Fruit fly (Drosophila melanogaster) whole organism, wandering third instar larva: ENCODE measurements around the gene CG11583.

Experiments
- Abd-B ChIP-seq: fragments of >200 bp; optimal IDR thresholded peaks from 2 replicates; lab custom pipeline; 2017; ENCODE audit warnings: missing biosample characterization, missing genetic modification characterization
- CG32264 ChIP-seq: fragments of 200-800 bp; sonication (Bioruptor generic); optimal IDR thresholded peaks from 2 replicates; lab custom pipeline; 2016; ENCODE audit warnings: missing biosample characterization, missing genetic modification characterization
- CG9705 ChIP-seq: fragments of 200-800 bp; sonication (Bioruptor generic); optimal IDR thresholded peaks from 2 replicates; lab custom pipeline; 2018; ENCODE audit warnings: missing biosample characterization, mild to moderate bottlenecking, missing genetic modification characterization
- CrebA ChIP-seq: fragments of 200-800 bp; sonication (Bioruptor generic); optimal IDR thresholded peaks from 2 replicates; lab custom pipeline; 2016; ENCODE audit warnings: missing biosample characterization, mild to moderate bottlenecking, missing genetic modification characterization, borderline replicate concordance
- Dfd ChIP-seq: fragments of >200 bp; optimal IDR thresholded peaks from 2 replicates; lab custom pipeline; 2017; ENCODE audit warnings: missing biosample characterization, missing genetic modification characterization
- Dif ChIP-seq: fragments of 200-275, 200-300 bp; sonication (Bioruptor generic); optimal IDR thresholded peaks from 2 replicates; lab custom pipeline; 2018; ENCODE audit warnings: missing biosample characterization, missing genetic modification characterization; ENCODE audit not compliant: partially characterized antibody
- GATAd ChIP-seq: sonication (Bioruptor generic); optimal IDR thresholded peaks from 2 replicates; lab custom pipeline; 2016; ENCODE audit warnings: missing biosample characterization, missing genetic modification characterization
- HLH106 ChIP-seq: fragments of 200-800 bp; optimal IDR thresholded peaks from 3 replicates; lab custom pipeline; 2019; ENCODE audit warnings: missing biosample characterization, mild to moderate bottlenecking, missing genetic modification characterization, moderate library complexity
- Hnf4 ChIP-seq: fragments of 200-800 bp; sonication (Bioruptor generic); optimal IDR thresholded peaks from 2 replicates; lab custom pipeline; 2016; ENCODE audit warnings: missing biosample characterization, mild to moderate bottlenecking, missing genetic modification characterization
- Hr78 ChIP-seq: fragments of >200 bp; optimal IDR thresholded peaks from 2 replicates; lab custom pipeline; 2017; ENCODE audit warnings: missing biosample characterization, missing genetic modification characterization
- Hr83 ChIP-seq: fragments of 200-300 bp; sonication (Bioruptor generic); optimal IDR thresholded peaks from 2 replicates; lab custom pipeline; 2016; ENCODE audit warnings: missing biosample characterization, mild to moderate bottlenecking, missing genetic modification characterization, moderate library complexity; ENCODE audit not compliant: poor library complexity, severe bottlenecking
- Jra ChIP-seq: sonication (Bioruptor generic); optimal IDR thresholded peaks from 2 replicates; lab custom pipeline; 2016; ENCODE audit warnings: missing biosample characterization, missing genetic modification characterization
- Mio ChIP-seq: sonication (Bioruptor generic); optimal IDR thresholded peaks from 2 replicates; lab custom pipeline; 2016; ENCODE audit warnings: missing biosample characterization, missing genetic modification characterization
- Myc ChIP-seq: fragments of >200 bp; optimal IDR thresholded peaks from 2 replicates; lab custom pipeline; 2017
- N ChIP-seq: fragments of >200 bp; optimal IDR thresholded peaks from 2 replicates; lab custom pipeline; 2018; ENCODE audit warnings: missing biosample characterization, missing external identifiers, missing genetic modification characterization
- OdsH ChIP-seq: fragments of 200-800 bp; sonication (Bioruptor generic); optimal IDR thresholded peaks from 2 replicates; lab custom pipeline; 2016; ENCODE audit warnings: missing biosample characterization, mild to moderate bottlenecking, missing genetic modification characterization
- Rel ChIP-seq, 2 experiments: fragments of 200-800 bp; sonication (Bioruptor generic) in 1 of 2; optimal IDR thresholded peaks; 2 replicates in 1 of 2; 3 replicates in 1 of 2; lab custom pipeline; 2016 to 2019; ENCODE audit warnings: mild to moderate bottlenecking in 2 of 2, missing biosample characterization in 2 of 2, missing genetic modification characterization in 2 of 2, moderate library complexity in 1 of 2
- Sp1 ChIP-seq: fragments of 200-800 bp; sonication (Bioruptor generic); optimal IDR thresholded peaks from 3 replicates; lab custom pipeline; 2019; ENCODE audit warnings: missing biosample characterization, mild to moderate bottlenecking, missing genetic modification characterization, moderate library complexity
- Vsx2 ChIP-seq: fragments of 200-300, 225-300 bp; sonication (Bioruptor generic); optimal IDR thresholded peaks from 2 replicates; lab custom pipeline; 2018; ENCODE audit warnings: missing biosample characterization, missing genetic modification characterization; ENCODE audit not compliant: partially characterized antibody
- br ChIP-seq: fragments of 200-800 bp; sonication (Bioruptor generic); optimal IDR thresholded peaks from 2 replicates; lab custom pipeline; 2016; ENCODE audit warnings: missing biosample characterization, missing genetic modification characterization
- brk ChIP-seq: fragments of 200-800 bp; sonication (Bioruptor generic); optimal IDR thresholded peaks from 2 replicates; lab custom pipeline; 2016; ENCODE audit warnings: missing biosample characterization, mild to moderate bottlenecking, missing genetic modification characterization
- dl ChIP-seq, 2 experiments: fragments of 175-275, 200-275 bp in 1 of 2; fragments of 200-275 bp in 1 of 2; sonication (Bioruptor generic); optimal IDR thresholded peaks; lab custom pipeline; 2018; ENCODE audit warnings: mild to moderate bottlenecking in 2 of 2, missing biosample characterization in 2 of 2, missing genetic modification characterization in 2 of 2, moderate library complexity in 2 of 2; ENCODE audit not compliant: partially characterized antibody in 2 of 2, insufficient read depth in 1 of 2
- dmrt93B ChIP-seq: fragments of 200-800 bp; sonication (Bioruptor generic); optimal IDR thresholded peaks from 2 replicates; lab custom pipeline; 2018; ENCODE audit warnings: missing biosample characterization, mild to moderate bottlenecking, missing genetic modification characterization
- dsf ChIP-seq: sonication (Bioruptor generic); optimal IDR thresholded peaks from 2 replicates; lab custom pipeline; 2016; ENCODE audit warnings: missing biosample characterization, missing genetic modification characterization, borderline replicate concordance
- ey ChIP-seq: fragments of 200-800 bp; sonication (Bioruptor generic); optimal IDR thresholded peaks from 2 replicates; lab custom pipeline; 2016; ENCODE audit warnings: missing biosample characterization, missing genetic modification characterization
- foxo ChIP-seq, 2 experiments: fragments of 200-800 bp; sonication (Bioruptor generic); optimal IDR thresholded peaks; 2 replicates in 1 of 2; 3 replicates in 1 of 2; lab custom pipeline; 2016 to 2017; ENCODE audit warnings: missing biosample characterization in 2 of 2, missing genetic modification characterization in 2 of 2
- fru ChIP-seq: fragments of 200-800 bp; sonication (Bioruptor generic); optimal IDR thresholded peaks from 3 replicates; lab custom pipeline; 2016; ENCODE audit warnings: missing biosample characterization, mild to moderate bottlenecking, missing genetic modification characterization
- h ChIP-seq: fragments of 200-800 bp; sonication (Bioruptor generic); optimal IDR thresholded peaks from 3 replicates; lab custom pipeline; 2016; ENCODE audit warnings: missing biosample characterization, mild to moderate bottlenecking, missing genetic modification characterization
- jim ChIP-seq: fragments of 175-275, 200-325 bp; sonication (Bioruptor generic); optimal IDR thresholded peaks from 2 replicates; lab custom pipeline; 2016; ENCODE audit warnings: missing biosample characterization, mild to moderate bottlenecking, missing genetic modification characterization
- lola ChIP-seq: fragments of >200 bp; optimal IDR thresholded peaks from 2 replicates; lab custom pipeline; 2017; ENCODE audit warnings: missing biosample characterization, missing genetic modification characterization
- pan ChIP-seq: fragments of >200 bp; optimal IDR thresholded peaks from 2 replicates; lab custom pipeline; 2017
- psq ChIP-seq: fragments of 200-800 bp; sonication (Bioruptor generic); optimal IDR thresholded peaks from 3 replicates; lab custom pipeline; 2017; ENCODE audit warnings: missing biosample characterization, mild to moderate bottlenecking, missing genetic modification characterization, moderate library complexity
- rgr ChIP-seq: fragments of 200-800 bp; sonication (Bioruptor generic); optimal IDR thresholded peaks from 3 replicates; lab custom pipeline; 2016; ENCODE audit warnings: missing biosample characterization, mild to moderate bottlenecking, missing genetic modification characterization
- sage ChIP-seq: fragments of 200-800 bp; sonication (Bioruptor generic); optimal IDR thresholded peaks from 2 replicates; lab custom pipeline; 2016; ENCODE audit warnings: missing biosample characterization, mild to moderate bottlenecking, missing genetic modification characterization
- sv ChIP-seq: fragments of 200-800 bp; sonication (Bioruptor generic); optimal IDR thresholded peaks from 3 replicates; lab custom pipeline; 2016; ENCODE audit warnings: missing biosample characterization, missing genetic modification characterization
- tai ChIP-seq: sonication (Bioruptor generic); optimal IDR thresholded peaks from 2 replicates; lab custom pipeline; 2016; ENCODE audit warnings: missing biosample characterization, missing genetic modification characterization
- usp ChIP-seq: fragments of >200 bp; optimal IDR thresholded peaks from 2 replicates; lab custom pipeline; 2017; ENCODE audit warnings: missing biosample characterization, missing genetic modification characterization
- woc ChIP-seq: sonication (Bioruptor generic); optimal IDR thresholded peaks from 2 replicates; lab custom pipeline; 2016; ENCODE audit warnings: missing biosample characterization, mild to moderate bottlenecking, missing genetic modification characterization

Gene CG11583

DNA sequence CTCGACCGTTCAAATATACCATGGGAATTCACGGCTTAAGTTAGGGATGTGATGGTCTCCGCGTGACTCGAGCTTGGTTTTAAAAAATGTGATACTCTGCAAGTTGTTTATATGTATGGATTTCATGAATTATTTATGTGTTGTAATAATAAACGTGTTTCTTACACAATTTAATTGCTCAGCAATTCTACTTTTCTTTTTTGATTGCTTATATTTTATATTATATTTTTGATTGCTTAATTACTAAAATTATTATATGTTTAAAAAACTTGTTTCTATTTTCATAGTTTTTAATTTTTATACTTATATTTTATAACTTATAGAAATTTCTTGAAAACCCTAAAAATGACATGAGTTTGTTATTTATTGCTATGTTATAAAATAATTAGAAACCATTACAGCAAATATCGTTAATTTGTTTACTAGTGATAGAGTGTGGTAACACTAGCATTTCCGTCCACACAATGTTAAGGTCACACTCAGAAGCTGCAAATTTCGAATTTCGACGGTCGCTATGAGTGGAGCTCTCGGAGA lies 28.2 kb downstream of the CG11583 start, which contains the start of the genes ago and CG1265:
TSS of gene ago (minus strand) at position 6 of the 534 bp plus-strand sequence.
TSS of gene CG1265 (plus strand) at position 476 of the 534 bp plus-strand sequence.
- peak; percentile 32 for TF ChIP-seq CG9705 (GFP tag; lab: Kevin White, UChicago)
- peak; percentile 29 for TF ChIP-seq OdsH (GFP tag; lab: Kevin White, UChicago)
- TF ChIP-seq Vsx2 (GFP tag; lab: Kevin White, UChicago): no peak
- TF ChIP-seq sage (GFP tag; lab: Kevin White, UChicago): no peak
- TF ChIP-seq rgr (GFP tag; lab: Kevin White, UChicago): peak; percentile 15
- no peak for TF ChIP-seq jim (GFP tag; lab: Kevin White, UChicago)
- TF ChIP-seq Hr83 (GFP tag; lab: Kevin White, UChicago): peak; percentile 2
- no peak for TF ChIP-seq usp (GFP tag; lab: Kevin White, UChicago)
- TF ChIP-seq Dif (GFP tag; lab: Kevin White, UChicago): no peak
- no peak for TF ChIP-seq Jra
- peak; percentile 9 for TF ChIP-seq psq
- no peak for TF ChIP-seq Dfd (GFP tag; lab: Kevin White, UChicago)
- peak in 1 of 2 experiments; percentile 36 for TF ChIP-seq foxo (GFP tag; optimal IDR thresholded peaks at IDR 0.05; lab: Kevin White, UChicago)
- TF ChIP-seq h: peak; percentile 29
- TF ChIP-seq Myc (lab: Kevin White, UChicago): peak; percentile 1
- TF ChIP-seq Hr78: no peak
- TF ChIP-seq br (GFP tag; lab: Kevin White, UChicago): no peak
- peak; percentile 22 for TF ChIP-seq woc (GFP tag; lab: Kevin White, UChicago)
- no peak for TF ChIP-seq pan
- TF ChIP-seq N (GFP tag; lab: Kevin White, UChicago): no peak
- peak; percentile 62 for TF ChIP-seq HLH106
- no peak for TF ChIP-seq Mio (GFP tag; lab: Kevin White, UChicago)
- peak; percentile 60 for TF ChIP-seq Sp1 (GFP tag; lab: Kevin White, UChicago)
- peak; percentile 12 for TF ChIP-seq Hnf4
- TF ChIP-seq fru: no peak
- TF ChIP-seq lola (GFP tag; lab: Kevin White, UChicago): no peak
- TF ChIP-seq Rel (GFP tag; optimal IDR thresholded peaks at IDR 0.05; lab: Kevin White, UChicago): no peak
- no peak for TF ChIP-seq Rel (tag; optimal IDR thresholded peaks at IDR 0.05; lab: Kevin White, UChicago)
- TF ChIP-seq CG32264: no peak
- TF ChIP-seq ey: no peak
- no peak for TF ChIP-seq Abd-B (GFP tag; lab: Kevin White, UChicago)
- no peak for TF ChIP-seq tai
- no peak for TF ChIP-seq dsf (GFP tag; lab: Kevin White, UChicago)
- TF ChIP-seq GATAd: no peak
- no peak for TF ChIP-seq CrebA (GFP tag; lab: Kevin White, UChicago)
- TF ChIP-seq dmrt93B (GFP tag; lab: Kevin White, UChicago): peak; percentile 51
- no peak for TF ChIP-seq dl (GFP tag; optimal IDR thresholded peaks at IDR 0.05; lab: Kevin White, UChicago; ENCODE audit: insufficient read depth in 1 of 2, partially characterized antibody in 2 of 2)
- no peak for TF ChIP-seq brk (GFP tag; lab: Kevin White, UChicago)
- peak; percentile 15 for TF ChIP-seq sv (GFP tag; lab: Kevin White, UChicago)

DNA sequence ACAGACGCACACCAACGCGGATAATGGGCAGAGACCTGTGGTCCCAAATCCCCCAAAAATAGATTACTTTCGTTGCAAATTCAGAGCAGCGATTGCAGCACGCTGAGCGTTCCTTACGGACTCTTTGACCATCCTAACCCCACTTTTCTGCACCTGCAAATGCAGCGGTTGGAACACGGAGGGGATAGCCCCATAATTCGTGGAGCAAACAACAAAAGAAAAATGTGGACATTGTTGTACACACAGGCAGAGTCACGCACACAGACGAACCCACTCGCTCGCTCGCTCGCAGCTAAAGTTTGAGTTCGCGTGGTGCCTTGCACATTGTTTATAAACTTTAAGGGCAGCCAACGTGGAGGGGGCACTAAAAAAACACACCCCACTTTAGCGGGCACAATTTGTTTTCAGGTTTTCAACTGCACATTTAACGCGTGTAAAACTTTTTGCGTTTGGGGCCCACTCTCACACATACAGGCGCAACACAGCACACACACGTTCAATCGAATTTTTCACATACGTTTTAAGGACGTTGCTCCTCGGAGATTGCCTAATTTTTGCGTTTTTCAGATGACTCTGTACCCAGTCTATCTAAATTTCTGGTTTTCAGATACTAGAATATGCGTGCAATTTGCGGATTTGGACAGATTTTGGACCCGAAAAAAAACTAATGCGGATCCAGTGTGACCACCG lies 28.9 kb downstream of the CG11583 start:
- TF ChIP-seq Rel (GFP tag; optimal IDR thresholded peaks at IDR 0.05; lab: Kevin White, UChicago) (no peak), Rel (tag; optimal IDR thresholded peaks at IDR 0.05; lab: Kevin White, UChicago) (peak; percentile 97), Hnf4 (no peak), N (GFP tag; lab: Kevin White, UChicago) (peak; percentile 14)
